Worm (Caenorhabditis elegans) whole organism, L3 larva: ENCODE measurements around the gene kcmf-1.

ENCODE experiments used
- ZK546.5 ChIP-seq: sonication (generic microtip); optimal IDR thresholded peaks from 2 replicates; lab custom pipeline; 2017; ENCODE audit warnings: missing biosample characterization, missing genetic modification characterization
- daf-12 ChIP-seq: fragments of 150-350 bp; optimal IDR thresholded peaks from 2 replicates; lab custom pipeline; 2014; ENCODE audit warnings: missing biosample characterization, missing genetic modification reagents, missing genetic modification characterization
- fkh-10 ChIP-seq: sonication (generic microtip); optimal IDR thresholded peaks from 2 replicates; lab custom pipeline; 2017; ENCODE audit warnings: missing biosample characterization, missing genetic modification reagents, missing genetic modification characterization
- nhr-25 ChIP-seq: sonication (generic microtip); optimal IDR thresholded peaks from 2 replicates; lab custom pipeline; 2017; ENCODE audit warnings: missing biosample characterization, missing genetic modification characterization
- nhr-28 ChIP-seq: fragments of 150-350 bp; optimal IDR thresholded peaks from 2 replicates; lab custom pipeline; 2014; ENCODE audit warnings: missing biosample characterization, missing genetic modification characterization
- sea-2 ChIP-seq: fragments of 150-350 bp; sonication (generic microtip); optimal IDR thresholded peaks from 4 replicates; lab custom pipeline; 2014; ENCODE audit warnings: missing biosample characterization, missing genetic modification reagents, missing genetic modification characterization
- unc-39 ChIP-seq: sonication (generic microtip); optimal IDR thresholded peaks from 4 replicates; lab custom pipeline; 2017; ENCODE audit warnings: missing biosample characterization, missing genetic modification characterization
- unc-62 ChIP-seq: fragments of 150-350 bp; sonication (generic microtip); optimal IDR thresholded peaks from 4 replicates; lab custom pipeline; 2014; ENCODE audit warnings: missing biosample characterization, missing genetic modification reagents, missing genetic modification characterization

ce11 chrIII:7815571-7816348, 13.5 kb upstream of the kcmf-1 start:
- TF ChIP-seq fkh-10 (GFP tag; lab: Kevin White, UChicago) (no peak), unc-62 (GFP tag; lab: Kevin White, UChicago) (no peak), unc-39 (no peak), nhr-25 (no peak), sea-2 (GFP tag; lab: Kevin White, UChicago) (no peak), ZK546.5 (tag; lab: Kevin White, UChicago) (no peak), daf-12 (tag; lab: Kevin White, UChicago) (no peak), nhr-28 (tag; lab: Kevin White, UChicago) (no peak)
